Worm (Caenorhabditis elegans) whole organism, L4/young adult: ENCODE data around the gene clec-26.

Source experiments
- dao-5 ChIP-seq: sonication (generic microtip); optimal IDR thresholded peaks from 2 replicates; lab custom pipeline; 2016; ENCODE audit warnings: missing genotype, missing genetic modification characterization, moderate library complexity, missing compliant biosample characterization
- him-1 ChIP-seq: sonication (generic microtip); optimal IDR thresholded peaks from 2 replicates; lab custom pipeline; 2016; ENCODE audit warnings: missing genotype, missing genetic modification reagents, missing genetic modification characterization, missing compliant biosample characterization

DNA sequence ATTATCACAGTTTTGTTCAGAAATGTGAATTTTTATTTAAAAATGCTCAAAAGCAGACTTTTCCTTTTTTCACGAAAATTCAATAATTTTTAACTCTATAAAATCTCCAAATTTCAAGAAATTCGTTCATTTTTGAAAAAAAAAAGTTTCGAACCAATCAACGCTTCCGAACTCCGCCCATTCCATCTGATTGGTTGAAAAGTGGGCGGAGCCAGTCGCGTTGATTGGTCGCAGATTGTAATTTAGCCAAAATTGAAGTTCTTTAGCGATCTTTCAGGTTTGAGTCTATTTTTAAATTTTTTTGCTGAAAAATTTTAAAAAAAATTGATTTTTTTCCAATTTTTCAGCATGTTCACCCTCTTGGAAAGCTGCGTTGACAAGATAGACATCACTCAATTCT lies 36.0 kb upstream of the clec-26 start:
- no peak for TF ChIP-seq dao-5
- TF ChIP-seq him-1: no peak
